Fruit fly (Drosophila melanogaster) whole organism, prepupa: ENCODE results near the gene CG46307.

Experiments
- Blimp-1 ChIP-seq: fragments of 200-800 bp; sonication (Bioruptor generic); optimal IDR thresholded peaks from 3 replicates; lab custom pipeline; 2017; ENCODE audit warnings: missing biosample characterization, missing genetic modification characterization, mild to moderate bottlenecking, moderate library complexity, missing genetic modification reagents
- CG11902 ChIP-seq: fragments of 200-800 bp; sonication (Bioruptor generic); optimal IDR thresholded peaks from 3 replicates; lab custom pipeline; 2016; ENCODE audit warnings: missing biosample characterization, missing genetic modification characterization
- CG15336 ChIP-seq: fragments of 200-800 bp; sonication (Bioruptor generic); IDR thresholded peaks from 2 replicates; pipeline ENCODE4 v1.3.6; 2022; ENCODE audit warnings: missing biosample characterization, missing genetic modification characterization
- CG1621 ChIP-seq: fragments of 200-800 bp; sonication (Bioruptor generic); optimal IDR thresholded peaks from 3 replicates; lab custom pipeline; 2018; ENCODE audit warnings: missing biosample characterization, mild to moderate bottlenecking, missing genetic modification characterization
- CG16779 ChIP-seq: fragments of 200-800 bp; sonication (Bioruptor generic); optimal IDR thresholded peaks from 3 replicates; lab custom pipeline; 2017; ENCODE audit warnings: missing biosample characterization, mild to moderate bottlenecking, missing genetic modification characterization
- CG3032 ChIP-seq: fragments of 200-800 bp; optimal IDR thresholded peaks from 2 replicates; lab custom pipeline; 2019; ENCODE audit warnings: missing biosample characterization, mild to moderate bottlenecking, missing genetic modification characterization, moderate library complexity
- CG34406 ChIP-seq: fragments of 200-800 bp; sonication (Bioruptor generic); optimal IDR thresholded peaks from 3 replicates; lab custom pipeline; 2016; ENCODE audit warnings: missing biosample characterization, missing genetic modification characterization
- CG3919 ChIP-seq: fragments of 200-800 bp; sonication (Bioruptor generic); optimal IDR thresholded peaks from 3 replicates; lab custom pipeline; 2016; ENCODE audit warnings: missing biosample characterization, missing genetic modification characterization
- CG4318 ChIP-seq: fragments of 200-800 bp; sonication (Bioruptor generic); optimal IDR thresholded peaks from 3 replicates; lab custom pipeline; 2017; ENCODE audit warnings: missing biosample characterization, mild to moderate bottlenecking, missing genetic modification characterization
- CG6163 ChIP-seq: fragments of 200-800 bp; sonication (Bioruptor generic); IDR thresholded peaks from 3 replicates; pipeline ENCODE4 v1.3.6; 2022; ENCODE audit warnings: missing biosample characterization, missing genetic modification characterization
- CG6276 ChIP-seq: fragments of 200-800 bp; sonication (Bioruptor generic); optimal IDR thresholded peaks from 2 replicates; lab custom pipeline; 2017; ENCODE audit warnings: missing biosample characterization, mild to moderate bottlenecking, missing genetic modification characterization
- CG6792 ChIP-seq: fragments of 200-800 bp; sonication (Bioruptor generic); optimal IDR thresholded peaks from 3 replicates; lab custom pipeline; 2016; ENCODE audit warnings: missing biosample characterization, missing genetic modification characterization
- CG6808 ChIP-seq: fragments of 200-800 bp; sonication (Bioruptor generic); optimal IDR thresholded peaks from 3 replicates; lab custom pipeline; 2017; ENCODE audit warnings: missing biosample characterization, missing genetic modification characterization, mild to moderate bottlenecking, moderate library complexity, missing genetic modification reagents
- CG6854 ChIP-seq: fragments of 200-800 bp; sonication (Bioruptor generic); optimal IDR thresholded peaks from 2 replicates; lab custom pipeline; 2017; ENCODE audit warnings: missing biosample characterization, mild to moderate bottlenecking, missing genetic modification characterization
- CG8119 ChIP-seq: fragments of 200-800 bp; sonication (Bioruptor generic); IDR thresholded peaks from 3 replicates; pipeline ENCODE4 v1.3.6; 2022; ENCODE audit warnings: missing biosample characterization, missing genetic modification characterization
- CG8319 ChIP-seq: fragments of 200-800 bp; sonication (Bioruptor generic); optimal IDR thresholded peaks from 3 replicates; lab custom pipeline; 2016; ENCODE audit warnings: missing biosample characterization, missing genetic modification characterization
- CG8632 ChIP-seq: fragments of 200-800 bp; sonication (Bioruptor generic); optimal IDR thresholded peaks from 3 replicates; lab custom pipeline; 2016; ENCODE audit warnings: missing biosample characterization, missing genetic modification characterization
- CG9139 ChIP-seq: fragments of 200-800 bp; sonication (Bioruptor generic); optimal IDR thresholded peaks from 3 replicates; lab custom pipeline; 2017; ENCODE audit warnings: missing biosample characterization, mild to moderate bottlenecking, missing genetic modification characterization
- Ets21C ChIP-seq: fragments of 200-800 bp; sonication (Bioruptor generic); optimal IDR thresholded peaks from 3 replicates; lab custom pipeline; 2016; ENCODE audit warnings: missing biosample characterization, missing genetic modification characterization
- Ets96B ChIP-seq: fragments of 200-800 bp; optimal IDR thresholded peaks from 2 replicates; lab custom pipeline; 2019; ENCODE audit warnings: missing biosample characterization, mild to moderate bottlenecking, missing genetic modification characterization, moderate library complexity
- Gug ChIP-seq: fragments of 200-800 bp; sonication (Bioruptor generic); IDR thresholded peaks from 2 replicates; pipeline ENCODE4 v1.3.6; 2022; ENCODE audit warnings: missing biosample characterization, missing genetic modification characterization
- Hr39 ChIP-seq: fragments of 200-800 bp; sonication (Bioruptor generic); optimal IDR thresholded peaks from 2 replicates; lab custom pipeline; 2016; ENCODE audit warnings: missing biosample characterization, missing genetic modification characterization
- Hr4 ChIP-seq: fragments of 200-800 bp; sonication (Bioruptor generic); optimal IDR thresholded peaks from 3 replicates; lab custom pipeline; 2016; ENCODE audit warnings: missing biosample characterization, missing genetic modification characterization
- Lpt ChIP-seq: fragments of 200-800 bp; sonication (Bioruptor generic); optimal IDR thresholded peaks from 3 replicates; lab custom pipeline; 2016; ENCODE audit warnings: missing biosample characterization, missing genetic modification characterization
- Met ChIP-seq: fragments of 200-800 bp; sonication (Bioruptor generic); optimal IDR thresholded peaks from 3 replicates; lab custom pipeline; 2016; ENCODE audit warnings: missing biosample characterization, missing genetic modification characterization
- OdsH ChIP-seq: fragments of 200-800 bp; sonication (Bioruptor generic); optimal IDR thresholded peaks from 3 replicates; lab custom pipeline; 2016; ENCODE audit warnings: missing biosample characterization, missing genetic modification characterization
- Smox ChIP-seq: fragments of 200-800 bp; sonication (Bioruptor generic); optimal IDR thresholded peaks from 3 replicates; lab custom pipeline; 2016; ENCODE audit warnings: missing biosample characterization, missing genetic modification characterization
- Sox14 ChIP-seq: fragments of 200-800 bp; sonication (Bioruptor generic); optimal IDR thresholded peaks from 3 replicates; lab custom pipeline; 2016; ENCODE audit warnings: missing biosample characterization, missing genetic modification characterization
- Sox15 ChIP-seq: fragments of 200-800 bp; sonication (Bioruptor generic); optimal IDR thresholded peaks from 3 replicates; lab custom pipeline; 2016; ENCODE audit warnings: missing biosample characterization, missing genetic modification characterization
- achi ChIP-seq: fragments of 200-800 bp; sonication (Bioruptor generic); optimal IDR thresholded peaks from 3 replicates; lab custom pipeline; 2016; ENCODE audit warnings: missing biosample characterization, missing genetic modification characterization
- acj6 ChIP-seq: fragments of 200-800 bp; sonication (Bioruptor generic); optimal IDR thresholded peaks from 3 replicates; lab custom pipeline; 2016; ENCODE audit warnings: missing biosample characterization, missing genetic modification characterization
- cyc ChIP-seq: fragments of 200-800 bp; sonication (Bioruptor generic); optimal IDR thresholded peaks from 3 replicates; lab custom pipeline; 2016; ENCODE audit warnings: missing biosample characterization, missing genetic modification characterization
- dsx ChIP-seq: fragments of 200-800 bp; optimal IDR thresholded peaks from 3 replicates; lab custom pipeline; 2019; ENCODE audit warnings: missing biosample characterization, mild to moderate bottlenecking, missing genetic modification characterization, moderate library complexity; ENCODE audit not compliant: poor library complexity, severe bottlenecking
- eg ChIP-seq: fragments of 200-800 bp; sonication (Bioruptor generic); IDR thresholded peaks from 3 replicates; pipeline ENCODE4 v1.3.6; 2022; ENCODE audit warnings: missing biosample characterization, missing genetic modification characterization
- fd85E ChIP-seq: fragments of 200-800 bp; sonication (Bioruptor generic); optimal IDR thresholded peaks from 3 replicates; lab custom pipeline; 2016; ENCODE audit warnings: missing biosample characterization, missing genetic modification characterization
- fkh ChIP-seq: fragments of 200-800 bp; sonication (Bioruptor generic); optimal IDR thresholded peaks from 3 replicates; lab custom pipeline; 2017; ENCODE audit warnings: missing biosample characterization, mild to moderate bottlenecking, missing genetic modification characterization, moderate library complexity
- lz ChIP-seq: fragments of 200-800 bp; sonication (Bioruptor generic); optimal IDR thresholded peaks from 3 replicates; lab custom pipeline; 2016; ENCODE audit warnings: missing biosample characterization, missing genetic modification characterization
- net ChIP-seq: fragments of 200-800 bp; sonication (Bioruptor generic); optimal IDR thresholded peaks from 3 replicates; lab custom pipeline; 2016; ENCODE audit warnings: missing biosample characterization, missing genetic modification characterization
- salr ChIP-seq, 2 experiments: fragments of 200-800 bp; sonication (Bioruptor generic); optimal IDR thresholded peaks; 3 replicates each; lab custom pipeline; 2016 to 2018; ENCODE audit warnings: missing biosample characterization in 2 of 2, missing genetic modification characterization in 2 of 2, mild to moderate bottlenecking in 1 of 2
- spab ChIP-seq: fragments of 200-800 bp; sonication (Bioruptor generic); optimal IDR thresholded peaks from 2 replicates; lab custom pipeline; 2017; ENCODE audit warnings: missing biosample characterization, mild to moderate bottlenecking, missing genetic modification characterization, missing genetic modification reagents
- ss ChIP-seq, 2 experiments: fragments of 200-800 bp; sonication (Bioruptor generic); optimal IDR thresholded peaks; 2 replicates in 1 of 2; 3 replicates in 1 of 2; lab custom pipeline; 2017 to 2018; ENCODE audit warnings: mild to moderate bottlenecking in 2 of 2, missing biosample characterization in 2 of 2, missing genetic modification characterization in 2 of 2, moderate library complexity in 1 of 2
- svp ChIP-seq: fragments of 200-800 bp; sonication (Bioruptor generic); peaks from one replicate; lab custom pipeline; 2016; ENCODE audit warnings: missing biosample characterization, missing genetic modification characterization
- vri ChIP-seq: fragments of 200-800 bp; sonication (Bioruptor generic); optimal IDR thresholded peaks from 3 replicates; lab custom pipeline; 2016; ENCODE audit warnings: missing biosample characterization, mild to moderate bottlenecking, missing genetic modification characterization

CG46307 gene

dm6 chr2L:21158554-21158953 lies 54.2 kb downstream of the CG46307 start, which contains the start of the genes Coq3 and Pld3 (continued):
- peak; percentile 91 for TF ChIP-seq Ets96B (tag; lab: Kevin White, UChicago)
- TF ChIP-seq CG6854 = peak; percentile 87
- TF ChIP-seq CG4318 (GFP tag; lab: Kevin White, UChicago) = peak; percentile 85
- TF ChIP-seq CG6276 (GFP tag; lab: Kevin White, UChicago) = no peak
- peak; percentile 95 for TF ChIP-seq Smox (GFP tag; lab: Kevin White, UChicago)
- peak; percentile 94 for TF ChIP-seq Met (GFP tag; lab: Kevin White, UChicago)
- TF ChIP-seq CG15336 (GFP tag; lab: Robert Waterston, UW) = peak; percentile 88
- peak; percentile 80 for TF ChIP-seq CG9139 (GFP tag; lab: Kevin White, UChicago)
- TF ChIP-seq achi (GFP tag; lab: Kevin White, UChicago) = peak; percentile 98
- peak; percentile 74 for TF ChIP-seq fd85E (GFP tag; lab: Kevin White, UChicago)
- peak; percentile 90 for TF ChIP-seq CG8319 (GFP tag; lab: Kevin White, UChicago)
- TF ChIP-seq Lpt (GFP tag; lab: Kevin White, UChicago) = peak; percentile 91
- TF ChIP-seq vri (GFP tag; lab: Kevin White, UChicago) = peak; percentile 94
- TF ChIP-seq Hr39 (GFP tag; lab: Kevin White, UChicago) = peak; percentile 94
- peak; percentile 80 for TF ChIP-seq fkh (GFP tag; lab: Kevin White, UChicago)
- TF ChIP-seq eg (GFP tag; lab: Robert Waterston, UW) = peak; percentile 95
- TF ChIP-seq CG16779 = no peak
- TF ChIP-seq cyc (GFP tag; lab: Kevin White, UChicago) = peak; percentile 93
- peak; percentile 87 for TF ChIP-seq CG1621 (tag; lab: Kevin White, UChicago)

- TF ChIP-seq CG11902 (GFP tag; lab: Kevin White, UChicago) (no peak), CG3032 (tag; lab: Kevin White, UChicago) (no peak), CG3919 (GFP tag; lab: Kevin White, UChicago) (no peak), CG6163 (0 out of 3 replicates have a peak, but pooled peaks have one; percentile 14), CG8632 (GFP tag; lab: Kevin White, UChicago) (no peak), eg (GFP tag; lab: Robert Waterston, UW) (no peak)
Observed at dm6 chr2L:21162875-21163274, 58.5 kb downstream of the CG46307 start, which contains the start of gene Nbr. TSS of gene Nbr (minus strand) at chr2L:21163083.

- TF ChIP-seq Met (GFP tag; lab: Kevin White, UChicago) (peak; percentile 52), vri (GFP tag; lab: Kevin White, UChicago) (no peak), fkh (GFP tag; lab: Kevin White, UChicago) (no peak), dsx (GFP tag; lab: Kevin White, UChicago) (no peak), net (GFP tag; lab: Kevin White, UChicago) (peak; percentile 5), spab (GFP tag; lab: Kevin White, UChicago) (no peak), Lpt (GFP tag; lab: Kevin White, UChicago) (no peak), Hr4 (GFP tag; lab: Kevin White, UChicago) (peak; percentile 54), CG6792 (peak; percentile 11), achi (GFP tag; lab: Kevin White, UChicago) (peak; percentile 46), CG3032 (tag; lab: Kevin White, UChicago) (peak; percentile 54), CG1621 (tag; lab: Kevin White, UChicago) (no peak), Blimp-1 (GFP tag; lab: Kevin White, UChicago) (peak; percentile 10), Smox (GFP tag; lab: Kevin White, UChicago) (no peak), Hr39 (GFP tag; lab: Kevin White, UChicago) (peak; percentile 65), CG4318 (GFP tag; lab: Kevin White, UChicago) (no peak), CG6276 (GFP tag; lab: Kevin White, UChicago) (no peak), CG9139 (GFP tag; lab: Kevin White, UChicago) (no peak), CG6808 (GFP tag; lab: Kevin White, UChicago) (peak; percentile 48), Sox15 (GFP tag; lab: Kevin White, UChicago) (peak; percentile 41), CG16779 (no peak), salr (GFP tag; optimal IDR thresholded peaks at IDR 0.05; lab: Kevin White, UChicago) (peak in 1 of 2 experiments; percentile 30), CG6163 (peak; percentile 37; the same call in 2 of the 3 replicates), svp (no peak), OdsH (GFP tag; lab: Kevin White, UChicago) (peak; percentile 55), CG8119 (no peak), Sox14 (GFP tag; lab: Kevin White, UChicago) (peak; percentile 36), lz (GFP tag; lab: Kevin White, UChicago) (peak; percentile 46), eg (GFP tag; lab: Robert Waterston, UW) (peak; percentile 71), Ets21C (GFP tag; lab: Kevin White, UChicago) (no peak), Gug (0 out of 2 replicates have a peak, but pooled peaks have one; percentile 20), ss (GFP tag; optimal IDR thresholded peaks at IDR 0.05; lab: Kevin White, UChicago) (no peak), CG15336 (GFP tag; lab: Robert Waterston, UW) (no peak), acj6 (peak; percentile 59), CG34406 (peak; percentile 41)
Observed at dm6 chr2L:21163311-21163842, 59.0 kb downstream of the CG46307 start, which contains the start of gene Noc2. TSS of gene Noc2 (plus strand) at chr2L:21163641.
